Worm (Caenorhabditis elegans) whole organism, L1 larva: ENCODE data around the gene chil-10.

Source experiments
- C34B4.2 ChIP-seq: sonication (generic microtip); optimal IDR thresholded peaks from 2 replicates; lab custom pipeline; 2017; ENCODE audit warnings: mild to moderate bottlenecking, missing genetic modification characterization, missing compliant biosample characterization
- aha-1 ChIP-seq: fragments of 150-350 bp; optimal IDR thresholded peaks from 2 replicates; lab custom pipeline; 2014; ENCODE audit warnings: missing biosample characterization, missing genetic modification characterization
- blmp-1 ChIP-seq: fragments of 150-350 bp; optimal IDR thresholded peaks from 2 replicates; lab custom pipeline; 2014; ENCODE audit warnings: missing biosample characterization, missing genetic modification characterization
- ceh-82 ChIP-seq, 3 experiments: fragments of 150-350 bp in 1 of 3; sonication (generic microtip) in 2 of 3; optimal IDR thresholded peaks; 2 replicates each; lab custom pipeline; 2014 to 2017; ENCODE audit warnings: missing biosample characterization in 3 of 3, missing genetic modification characterization in 3 of 3
- ceh-88 ChIP-seq: fragments of 200-800 bp; sonication (Bioruptor generic); IDR thresholded peaks from 2 replicates; pipeline ENCODE4 v1.3.6; 2022; ENCODE audit warnings: missing genetic modification characterization, missing compliant biosample characterization
- ces-1 ChIP-seq: fragments of 150-350 bp; optimal IDR thresholded peaks from 2 replicates; lab custom pipeline; 2014; ENCODE audit warnings: missing biosample characterization, missing genetic modification reagents, missing genetic modification characterization
- dsc-1 ChIP-seq: sonication (generic microtip); optimal IDR thresholded peaks from 2 replicates; lab custom pipeline; 2016; ENCODE audit warnings: mild to moderate bottlenecking, missing genetic modification characterization, missing compliant biosample characterization
- efl-1 ChIP-seq, 4 experiments: fragments of 150-350 bp; optimal IDR thresholded peaks in 3 of 4; peaks in 1 of 4; 1 replicate in 1 of 4; 2 replicates in 3 of 4; lab custom pipeline; 2014; ENCODE audit warnings: missing biosample characterization in 2 of 4, missing genetic modification characterization in 2 of 4, missing genetic modification reagents in 2 of 4
- elt-2 ChIP-seq: sonication (generic microtip); optimal IDR thresholded peaks from 2 replicates; lab custom pipeline; 2016; ENCODE audit warnings: missing genetic modification characterization, mild to moderate bottlenecking, inconsistent platforms, missing compliant biosample characterization, missing genetic modification reagents
- elt-3 ChIP-seq, 6 experiments: fragments of 150-350 bp in 1 of 6; sonication (generic microtip); optimal IDR thresholded peaks; 2 replicates each; lab custom pipeline; 2017 to 2018; ENCODE audit warnings: missing biosample characterization in 6 of 6, missing genetic modification characterization in 6 of 6, inconsistent platforms in 1 of 6
- fkh-10 ChIP-seq: sonication (generic microtip); optimal IDR thresholded peaks from 2 replicates; lab custom pipeline; 2017; ENCODE audit warnings: missing biosample characterization, missing genetic modification reagents, missing genetic modification characterization
- hlh-4 ChIP-seq: sonication (generic microtip); optimal IDR thresholded peaks from 2 replicates; lab custom pipeline; 2016; ENCODE audit warnings: mild to moderate bottlenecking, missing genetic modification characterization, missing compliant biosample characterization
- irx-1 ChIP-seq: sonication (generic microtip); optimal IDR thresholded peaks from 2 replicates; lab custom pipeline; 2016; ENCODE audit warnings: missing genetic modification characterization, missing compliant biosample characterization
- jun-1 ChIP-seq: fragments of 150-350 bp; optimal IDR thresholded peaks from 2 replicates; lab custom pipeline; 2014; ENCODE audit warnings: missing biosample characterization, missing genetic modification reagents, missing genetic modification characterization
- lin-14 ChIP-seq: fragments of 200-800 bp; sonication (Bioruptor generic); optimal IDR thresholded peaks from 2 replicates; lab custom pipeline; 2018; ENCODE audit warnings: mild to moderate bottlenecking, missing genetic modification characterization, moderate library complexity, missing compliant biosample characterization
- lin-15B ChIP-seq: fragments of 150-350 bp; sonication (generic microtip); optimal IDR thresholded peaks from 3 replicates; lab custom pipeline; 2014; ENCODE audit warnings: missing biosample characterization, missing genetic modification characterization
- lin-35 ChIP-seq, 2 experiments: fragments of 150-350 bp; optimal IDR thresholded peaks; 2 replicates each; lab custom pipeline; 2014; ENCODE audit warnings: missing biosample characterization in 2 of 2, missing genetic modification characterization in 2 of 2, missing genetic modification reagents in 2 of 2
- lin-39 ChIP-seq: fragments of 150-350 bp; optimal IDR thresholded peaks from 2 replicates; lab custom pipeline; 2014; ENCODE audit warnings: missing biosample characterization, missing genetic modification reagents, missing genetic modification characterization
- lsy-2 ChIP-seq, 2 experiments: fragments of 150-350 bp; optimal IDR thresholded peaks; 2 replicates each; lab custom pipeline; 2014; ENCODE audit warnings: missing biosample characterization in 2 of 2, missing genetic modification characterization in 2 of 2
- mab-9 ChIP-seq: fragments of 200-800 bp; sonication (Bioruptor generic); IDR thresholded peaks from 2 replicates; pipeline ENCODE4 v1.3.6; 2022; ENCODE audit warnings: missing genetic modification reagents, missing genetic modification characterization, missing compliant biosample characterization
- mdl-1 ChIP-seq, 2 experiments: fragments of 150-350 bp; optimal IDR thresholded peaks; 2 replicates each; lab custom pipeline; 2014 to 2017; ENCODE audit warnings: missing biosample characterization in 2 of 2, missing genetic modification characterization in 2 of 2, inconsistent platforms in 1 of 2
- mef-2 ChIP-seq: fragments of 150-350 bp; optimal IDR thresholded peaks from 2 replicates; lab custom pipeline; 2014; ENCODE audit warnings: missing biosample characterization, missing genetic modification characterization
- mep-1 ChIP-seq: fragments of 150-350 bp; optimal IDR thresholded peaks from 2 replicates; lab custom pipeline; 2014; ENCODE audit warnings: missing biosample characterization, missing genetic modification characterization
- nhr-19 ChIP-seq: fragments of 200-800 bp; sonication (Bioruptor generic); conservative IDR thresholded peaks from 2 replicates; pipeline ENCODE4 v1.3.6; 2022; ENCODE audit warnings: missing genetic modification characterization, missing compliant biosample characterization
- nhr-20 ChIP-seq: sonication (generic microtip); optimal IDR thresholded peaks from 2 replicates; lab custom pipeline; 2016; ENCODE audit warnings: mild to moderate bottlenecking, missing genetic modification characterization, missing compliant biosample characterization
- nhr-28 ChIP-seq: fragments of 150-350 bp; optimal IDR thresholded peaks from 2 replicates; lab custom pipeline; 2014; ENCODE audit warnings: missing biosample characterization, missing genetic modification characterization
- nhr-47 ChIP-seq: sonication (generic microtip); optimal IDR thresholded peaks from 2 replicates; lab custom pipeline; 2016; ENCODE audit warnings: mild to moderate bottlenecking, missing genetic modification characterization, moderate library complexity, missing compliant biosample characterization
- nhr-71 ChIP-seq: sonication (generic microtip); optimal IDR thresholded peaks from 2 replicates; lab custom pipeline; 2016; ENCODE audit warnings: mild to moderate bottlenecking, missing genetic modification characterization, moderate library complexity, missing compliant biosample characterization
- nhr-76 ChIP-seq: sonication (generic microtip); optimal IDR thresholded peaks from 2 replicates; lab custom pipeline; 2017; ENCODE audit warnings: missing biosample characterization, missing genetic modification characterization
- nhr-77 ChIP-seq: fragments of 150-350 bp; optimal IDR thresholded peaks from 2 replicates; lab custom pipeline; 2014; ENCODE audit warnings: missing biosample characterization, missing genetic modification characterization
- nhr-84 ChIP-seq: sonication (generic microtip); optimal IDR thresholded peaks from 2 replicates; lab custom pipeline; 2017; ENCODE audit warnings: missing biosample characterization, missing genetic modification characterization
- nhr-85 ChIP-seq: sonication (generic microtip); peaks from one replicate; lab custom pipeline; 2016; ENCODE audit warnings: missing genetic modification characterization, inconsistent platforms, missing compliant biosample characterization
- nhr-90 ChIP-seq: sonication (generic microtip); optimal IDR thresholded peaks from 2 replicates; lab custom pipeline; 2016; ENCODE audit warnings: mild to moderate bottlenecking, missing genetic modification characterization, missing compliant biosample characterization; ENCODE audit not compliant: poor library complexity
- pag-3 ChIP-seq: sonication (generic microtip); optimal IDR thresholded peaks from 2 replicates; lab custom pipeline; 2017; ENCODE audit warnings: missing genetic modification characterization, mild to moderate bottlenecking, missing compliant biosample characterization, antibody characterized with exemption, borderline replicate concordance; ENCODE audit not compliant: insufficient read depth
- pqm-1 ChIP-seq: sonication (generic microtip); optimal IDR thresholded peaks from 3 replicates; lab custom pipeline; 2017; ENCODE audit warnings: missing biosample characterization, missing genetic modification characterization
- rnt-1 ChIP-seq: sonication (generic microtip); optimal IDR thresholded peaks from 2 replicates; lab custom pipeline; 2016; ENCODE audit warnings: mild to moderate bottlenecking, missing genetic modification characterization, moderate library complexity, missing compliant biosample characterization
- skn-1 ChIP-seq: fragments of 150-350 bp; optimal IDR thresholded peaks from 2 replicates; lab custom pipeline; 2014; ENCODE audit warnings: missing biosample characterization, missing genetic modification characterization
- snpc-4 ChIP-seq: fragments of 150-350 bp; optimal IDR thresholded peaks from 2 replicates; lab custom pipeline; 2014; ENCODE audit warnings: missing biosample characterization, missing genetic modification characterization
- snu-23 ChIP-seq: sonication (generic microtip); optimal IDR thresholded peaks from 2 replicates; lab custom pipeline; 2016; ENCODE audit warnings: missing genetic modification characterization, missing compliant biosample characterization
- sox-4 ChIP-seq: sonication (generic microtip); optimal IDR thresholded peaks from 2 replicates; lab custom pipeline; 2016; ENCODE audit warnings: missing genetic modification characterization, missing compliant biosample characterization
- sptf-1 ChIP-seq: fragments of 150-350 bp; optimal IDR thresholded peaks from 2 replicates; lab custom pipeline; 2014; ENCODE audit warnings: missing biosample characterization, missing genetic modification characterization
- sup-37 ChIP-seq: fragments of 200-800 bp; sonication (Bioruptor generic); optimal IDR thresholded peaks from 2 replicates; lab custom pipeline; 2018; ENCODE audit warnings: mild to moderate bottlenecking, missing genetic modification characterization, missing compliant biosample characterization
- tbx-2 ChIP-seq: sonication (generic microtip); optimal IDR thresholded peaks from 2 replicates; lab custom pipeline; 2016; ENCODE audit warnings: missing genetic modification characterization, missing compliant biosample characterization
- tlp-1 ChIP-seq: fragments of 150-350 bp; optimal IDR thresholded peaks from 2 replicates; lab custom pipeline; 2014; ENCODE audit warnings: missing biosample characterization, missing genetic modification characterization

Gene chil-10

DNA sequence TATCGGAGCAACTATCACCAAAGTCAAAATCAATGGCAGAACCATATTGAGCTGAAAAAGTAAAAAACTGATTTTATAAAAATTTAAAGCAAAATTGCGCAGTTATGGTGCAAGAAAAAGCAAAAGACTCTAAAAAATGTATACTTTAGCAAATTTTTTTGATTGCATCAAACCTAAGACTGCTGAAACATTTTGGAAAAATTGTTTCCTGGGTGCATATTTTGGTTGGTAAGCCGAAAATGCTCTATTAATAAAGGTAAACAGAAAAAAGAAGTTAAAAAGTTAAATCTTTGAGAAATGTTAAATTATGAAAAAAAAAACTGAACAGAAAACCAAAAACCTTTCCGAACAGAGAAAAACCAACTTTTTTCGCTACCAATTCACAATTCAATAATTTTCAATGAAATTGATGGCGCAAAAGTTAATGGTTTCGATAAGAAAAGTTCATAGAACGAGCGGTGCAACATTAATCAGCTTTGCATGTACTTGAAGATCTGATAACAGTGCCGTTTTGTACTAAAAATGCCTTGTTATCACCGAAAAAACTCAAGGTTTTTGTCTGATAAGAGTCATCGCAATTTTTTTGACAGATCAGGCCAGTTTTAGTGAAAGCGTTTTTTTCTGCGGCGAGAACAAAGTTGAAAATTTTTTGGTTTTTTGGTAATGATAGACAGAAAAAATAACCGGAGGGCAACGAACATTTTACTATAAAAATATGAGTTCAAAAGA is 20.4 kb downstream of the chil-10 start, which contains the start of gene abhd-3.2:
abhd-3.2 (minus strand) TSS at position 51 of the 729 bp plus-strand sequence.
- TF ChIP-seq blmp-1 (tag; lab: Kevin White, UChicago) (peak; percentile 41), nhr-20 (tag; lab: Kevin White, UChicago) (peak; percentile 40), sptf-1 (tag; lab: Kevin White, UChicago) (no peak), jun-1 (tag; lab: Kevin White, UChicago) (peak; percentile 63), nhr-77 (tag; lab: Kevin White, UChicago) (no peak), sox-4 (tag; lab: Kevin White, UChicago) (no peak), lsy-2 (tag; optimal IDR thresholded peaks at IDR 0.05; lab: Kevin White, UChicago) (peak in 1 of 2 experiments; percentile 20), nhr-90 (tag; lab: Kevin White, UChicago) (peak; percentile 35), efl-1 (optimal IDR thresholded peaks at IDR 0.05; lab: Kevin White, UChicago) (no peak), efl-1 (GFP tag; optimal IDR thresholded peaks at IDR 0.05 in 1 of 2; lab: Kevin White, UChicago) (peak in 1 of 2 experiments; percentile 66), lin-15B (tag; lab: Kevin White, UChicago) (no peak), nhr-85 (tag; lab: Kevin White, UChicago) (peak; percentile 78), nhr-71 (tag; lab: Kevin White, UChicago) (peak; percentile 37), tlp-1 (tag; lab: Kevin White, UChicago) (peak; percentile 64), snu-23 (GFP tag; lab: Kevin White, UChicago) (peak; percentile 35), nhr-19 (GFP tag; lab: Robert Waterston, UW) (peak; percentile 52), elt-2 (tag; lab: Kevin White, UChicago) (peak; percentile 99), pqm-1 (tag; lab: Kevin White, UChicago) (peak; percentile 93), fkh-10 (no peak), elt-3 (tag; optimal IDR thresholded peaks at IDR 0.05; lab: Kevin White, UChicago) (peak in 5 of 6 experiments; percentile 27 to 86 (median 35)), mdl-1 (tag; optimal IDR thresholded peaks at IDR 0.05; lab: Kevin White, UChicago) (peak in 1 of 2 experiments; percentile 30), lin-35 (GFP tag; optimal IDR thresholded peaks at IDR 0.05; lab: Kevin White, UChicago) (peak in 1 of 2 experiments; percentile 64), lin-14 (GFP tag; lab: Kevin White, UChicago) (peak; percentile 39), nhr-28 (tag; lab: Kevin White, UChicago) (no peak)

DNA sequence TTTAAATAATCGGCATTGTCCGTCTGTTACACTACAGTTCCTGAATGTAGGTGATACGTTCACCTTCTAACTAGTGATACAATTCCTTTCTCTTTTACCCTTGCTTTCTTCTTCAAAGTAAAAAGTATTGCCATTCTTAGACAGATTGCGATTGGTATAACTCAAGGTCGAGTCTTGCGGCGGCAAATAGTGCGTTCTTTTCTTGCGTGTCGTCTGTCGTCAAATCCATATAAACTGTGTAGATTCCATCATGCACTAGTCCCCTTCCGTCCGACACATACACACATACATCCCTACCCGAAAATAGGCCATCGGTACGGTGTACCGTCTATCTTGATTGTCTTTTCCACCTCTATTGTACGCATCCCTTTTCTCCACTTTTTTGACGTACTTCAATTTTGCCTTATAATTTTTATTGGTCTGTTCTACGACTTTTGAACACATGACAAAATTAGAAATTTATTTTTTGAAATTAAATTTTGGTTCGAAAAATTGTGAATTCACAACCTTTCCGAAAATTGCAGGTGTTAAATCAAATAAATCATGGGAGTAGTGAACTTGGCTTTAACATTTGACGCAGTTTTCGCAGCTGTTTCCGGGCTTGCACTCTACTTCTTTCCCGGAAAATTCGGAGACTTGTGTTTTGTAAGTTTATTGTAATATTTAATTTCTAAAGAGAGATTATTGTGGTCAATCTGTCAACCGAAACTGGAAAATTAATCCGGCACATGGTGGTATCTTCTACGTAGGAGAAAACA is 22.8 kb downstream of the chil-10 start, which contains the start of gene C44C1.1:
C44C1.1 (plus strand) TSS at position 525 of the 758 bp plus-strand sequence.
- TF ChIP-seq nhr-20 (tag; lab: Kevin White, UChicago) = peak; percentile 21
- TF ChIP-seq elt-3 (tag; optimal IDR thresholded peaks at IDR 0.05; lab: Kevin White, UChicago) = peak in 5 of 6 experiments; percentile 12 to 51 (median 44)
- no peak for TF ChIP-seq efl-1 (optimal IDR thresholded peaks at IDR 0.05; lab: Kevin White, UChicago)
- TF ChIP-seq efl-1 (GFP tag; optimal IDR thresholded peaks at IDR 0.05 in 1 of 2; lab: Kevin White, UChicago) = peak in 1 of 2 experiments; percentile 46
- TF ChIP-seq nhr-84 (tag; lab: Kevin White, UChicago) = no peak
- TF ChIP-seq dsc-1 (tag; lab: Kevin White, UChicago) = no peak
- no peak for TF ChIP-seq sox-4 (tag; lab: Kevin White, UChicago)
- TF ChIP-seq tbx-2 (tag; lab: Kevin White, UChicago) = no peak
- TF ChIP-seq rnt-1 (tag; lab: Kevin White, UChicago) = peak; percentile 32
- TF ChIP-seq blmp-1 (tag; lab: Kevin White, UChicago) = peak; percentile 96
- no peak for TF ChIP-seq ces-1
- peak; percentile 71 for TF ChIP-seq nhr-85 (tag; lab: Kevin White, UChicago)
- TF ChIP-seq nhr-71 (tag; lab: Kevin White, UChicago) = peak; percentile 52
- TF ChIP-seq snpc-4 (tag; lab: Kevin White, UChicago) = no peak
- TF ChIP-seq ceh-88 = no peak
- TF ChIP-seq mdl-1 (tag; optimal IDR thresholded peaks at IDR 0.05; lab: Kevin White, UChicago) = peak in 1 of 2 experiments; percentile 6
- peak; percentile 89 for TF ChIP-seq hlh-4
- peak; percentile 80 for TF ChIP-seq lin-14 (GFP tag; lab: Kevin White, UChicago)
- TF ChIP-seq sup-37 (GFP tag; lab: Kevin White, UChicago) = no peak
- TF ChIP-seq mep-1 (tag; lab: Kevin White, UChicago) = peak; percentile 47
- no peak for TF ChIP-seq mef-2 (tag; lab: Kevin White, UChicago)
- peak; percentile 59 for TF ChIP-seq nhr-47 (tag; lab: Kevin White, UChicago)
- TF ChIP-seq snu-23 (GFP tag; lab: Kevin White, UChicago) = peak; percentile 43
- peak; percentile 17 for TF ChIP-seq skn-1 (tag; lab: Kevin White, UChicago)
- no peak for TF ChIP-seq nhr-77 (tag; lab: Kevin White, UChicago)
- TF ChIP-seq aha-1 (tag; lab: Kevin White, UChicago) = no peak
- TF ChIP-seq mab-9 (GFP tag; lab: Robert Waterston, UW) = no peak
- TF ChIP-seq pqm-1 (tag; lab: Kevin White, UChicago) = no peak
- peak; percentile 88 for TF ChIP-seq pag-3 (tag; lab: Kevin White, UChicago)
- no peak for TF ChIP-seq lin-39
- TF ChIP-seq irx-1 (tag; lab: Kevin White, UChicago) = no peak
- TF ChIP-seq nhr-76 = no peak
- peak in 1 of 2 experiments; percentile 17 for TF ChIP-seq lin-35 (GFP tag; optimal IDR thresholded peaks at IDR 0.05; lab: Kevin White, UChicago)
- no peak for TF ChIP-seq ceh-82 (tag; optimal IDR thresholded peaks at IDR 0.05; lab: Kevin White, UChicago)
- TF ChIP-seq C34B4.2 (tag; lab: Kevin White, UChicago) = no peak
